Fruit fly (Drosophila melanogaster): ENCODE data around the gene CG2258.

dm6 chrX:8091017-8091620, 10.8 kb downstream of the CG2258 start:
- TF ChIP-seq usp (GFP tag; optimal IDR thresholded peaks at IDR 0.05) (no peak), CG8478 (optimal IDR thresholded peaks at IDR 0.05) (no peak), pan (optimal IDR thresholded peaks at IDR 0.05) (no peak), EcR (GFP tag; optimal IDR thresholded peaks at IDR 0.05) (no peak)

All from whole organism.